Fruit fly (Drosophila melanogaster) whole organism, wandering third instar larva: Measurements from ENCODE around the gene soti.

Experiments used
- Abd-B ChIP-seq: fragments of >200 bp; optimal IDR thresholded peaks from 2 replicates; lab custom pipeline; 2017; ENCODE audit warnings: missing biosample characterization, missing genetic modification characterization
- CG9705 ChIP-seq: fragments of 200-800 bp; sonication (Bioruptor generic); optimal IDR thresholded peaks from 2 replicates; lab custom pipeline; 2018; ENCODE audit warnings: missing biosample characterization, mild to moderate bottlenecking, missing genetic modification characterization
- CrebA ChIP-seq: fragments of 200-800 bp; sonication (Bioruptor generic); optimal IDR thresholded peaks from 2 replicates; lab custom pipeline; 2016; ENCODE audit warnings: missing biosample characterization, mild to moderate bottlenecking, missing genetic modification characterization, borderline replicate concordance
- Dfd ChIP-seq: fragments of >200 bp; optimal IDR thresholded peaks from 2 replicates; lab custom pipeline; 2017; ENCODE audit warnings: missing biosample characterization, missing genetic modification characterization
- Dif ChIP-seq: fragments of 200-275, 200-300 bp; sonication (Bioruptor generic); optimal IDR thresholded peaks from 2 replicates; lab custom pipeline; 2018; ENCODE audit warnings: missing biosample characterization, missing genetic modification characterization; ENCODE audit not compliant: partially characterized antibody
- GATAd ChIP-seq: sonication (Bioruptor generic); optimal IDR thresholded peaks from 2 replicates; lab custom pipeline; 2016; ENCODE audit warnings: missing biosample characterization, missing genetic modification characterization
- HLH106 ChIP-seq: fragments of 200-800 bp; optimal IDR thresholded peaks from 3 replicates; lab custom pipeline; 2019; ENCODE audit warnings: missing biosample characterization, mild to moderate bottlenecking, missing genetic modification characterization, moderate library complexity
- Hnf4 ChIP-seq: fragments of 200-800 bp; sonication (Bioruptor generic); optimal IDR thresholded peaks from 2 replicates; lab custom pipeline; 2016; ENCODE audit warnings: missing biosample characterization, mild to moderate bottlenecking, missing genetic modification characterization
- Hr78 ChIP-seq: fragments of >200 bp; optimal IDR thresholded peaks from 2 replicates; lab custom pipeline; 2017; ENCODE audit warnings: missing biosample characterization, missing genetic modification characterization
- Hr83 ChIP-seq: fragments of 200-300 bp; sonication (Bioruptor generic); optimal IDR thresholded peaks from 2 replicates; lab custom pipeline; 2016; ENCODE audit warnings: missing biosample characterization, mild to moderate bottlenecking, missing genetic modification characterization, moderate library complexity; ENCODE audit not compliant: poor library complexity, severe bottlenecking
- Jra ChIP-seq: sonication (Bioruptor generic); optimal IDR thresholded peaks from 2 replicates; lab custom pipeline; 2016; ENCODE audit warnings: missing biosample characterization, missing genetic modification characterization
- Mio ChIP-seq: sonication (Bioruptor generic); optimal IDR thresholded peaks from 2 replicates; lab custom pipeline; 2016; ENCODE audit warnings: missing biosample characterization, missing genetic modification characterization
- Myc ChIP-seq: fragments of >200 bp; optimal IDR thresholded peaks from 2 replicates; lab custom pipeline; 2017
- OdsH ChIP-seq: fragments of 200-800 bp; sonication (Bioruptor generic); optimal IDR thresholded peaks from 2 replicates; lab custom pipeline; 2016; ENCODE audit warnings: missing biosample characterization, mild to moderate bottlenecking, missing genetic modification characterization
- Rel ChIP-seq, 2 experiments: fragments of 200-800 bp; sonication (Bioruptor generic) in 1 of 2; optimal IDR thresholded peaks; 2 replicates in 1 of 2; 3 replicates in 1 of 2; lab custom pipeline; 2016 to 2019; ENCODE audit warnings: mild to moderate bottlenecking in 2 of 2, missing biosample characterization in 2 of 2, missing genetic modification characterization in 2 of 2, moderate library complexity in 1 of 2
- Sp1 ChIP-seq: fragments of 200-800 bp; sonication (Bioruptor generic); optimal IDR thresholded peaks from 3 replicates; lab custom pipeline; 2019; ENCODE audit warnings: missing biosample characterization, mild to moderate bottlenecking, missing genetic modification characterization, moderate library complexity
- Vsx2 ChIP-seq: fragments of 200-300, 225-300 bp; sonication (Bioruptor generic); optimal IDR thresholded peaks from 2 replicates; lab custom pipeline; 2018; ENCODE audit warnings: missing biosample characterization, missing genetic modification characterization; ENCODE audit not compliant: partially characterized antibody
- br ChIP-seq: fragments of 200-800 bp; sonication (Bioruptor generic); optimal IDR thresholded peaks from 2 replicates; lab custom pipeline; 2016; ENCODE audit warnings: missing biosample characterization, missing genetic modification characterization
- brk ChIP-seq: fragments of 200-800 bp; sonication (Bioruptor generic); optimal IDR thresholded peaks from 2 replicates; lab custom pipeline; 2016; ENCODE audit warnings: missing biosample characterization, mild to moderate bottlenecking, missing genetic modification characterization
- dmrt93B ChIP-seq: fragments of 200-800 bp; sonication (Bioruptor generic); optimal IDR thresholded peaks from 2 replicates; lab custom pipeline; 2018; ENCODE audit warnings: missing biosample characterization, mild to moderate bottlenecking, missing genetic modification characterization
- dsf ChIP-seq: sonication (Bioruptor generic); optimal IDR thresholded peaks from 2 replicates; lab custom pipeline; 2016; ENCODE audit warnings: missing biosample characterization, missing genetic modification characterization, borderline replicate concordance
- ey ChIP-seq: fragments of 200-800 bp; sonication (Bioruptor generic); optimal IDR thresholded peaks from 2 replicates; lab custom pipeline; 2016; ENCODE audit warnings: missing biosample characterization, missing genetic modification characterization
- foxo ChIP-seq, 2 experiments: fragments of 200-800 bp; sonication (Bioruptor generic); optimal IDR thresholded peaks; 2 replicates in 1 of 2; 3 replicates in 1 of 2; lab custom pipeline; 2016 to 2017; ENCODE audit warnings: missing biosample characterization in 2 of 2, missing genetic modification characterization in 2 of 2
- fru ChIP-seq: fragments of 200-800 bp; sonication (Bioruptor generic); optimal IDR thresholded peaks from 3 replicates; lab custom pipeline; 2016; ENCODE audit warnings: missing biosample characterization, mild to moderate bottlenecking, missing genetic modification characterization
- h ChIP-seq: fragments of 200-800 bp; sonication (Bioruptor generic); optimal IDR thresholded peaks from 3 replicates; lab custom pipeline; 2016; ENCODE audit warnings: missing biosample characterization, mild to moderate bottlenecking, missing genetic modification characterization
- jim ChIP-seq: fragments of 175-275, 200-325 bp; sonication (Bioruptor generic); optimal IDR thresholded peaks from 2 replicates; lab custom pipeline; 2016; ENCODE audit warnings: missing biosample characterization, mild to moderate bottlenecking, missing genetic modification characterization
- lola ChIP-seq: fragments of >200 bp; optimal IDR thresholded peaks from 2 replicates; lab custom pipeline; 2017; ENCODE audit warnings: missing biosample characterization, missing genetic modification characterization
- pan ChIP-seq: fragments of >200 bp; optimal IDR thresholded peaks from 2 replicates; lab custom pipeline; 2017
- psq ChIP-seq: fragments of 200-800 bp; sonication (Bioruptor generic); optimal IDR thresholded peaks from 3 replicates; lab custom pipeline; 2017; ENCODE audit warnings: missing biosample characterization, mild to moderate bottlenecking, missing genetic modification characterization, moderate library complexity
- rgr ChIP-seq: fragments of 200-800 bp; sonication (Bioruptor generic); optimal IDR thresholded peaks from 3 replicates; lab custom pipeline; 2016; ENCODE audit warnings: missing biosample characterization, mild to moderate bottlenecking, missing genetic modification characterization
- sage ChIP-seq: fragments of 200-800 bp; sonication (Bioruptor generic); optimal IDR thresholded peaks from 2 replicates; lab custom pipeline; 2016; ENCODE audit warnings: missing biosample characterization, mild to moderate bottlenecking, missing genetic modification characterization
- sv ChIP-seq: fragments of 200-800 bp; sonication (Bioruptor generic); optimal IDR thresholded peaks from 3 replicates; lab custom pipeline; 2016; ENCODE audit warnings: missing biosample characterization, missing genetic modification characterization
- tai ChIP-seq: sonication (Bioruptor generic); optimal IDR thresholded peaks from 2 replicates; lab custom pipeline; 2016; ENCODE audit warnings: missing biosample characterization, missing genetic modification characterization
- woc ChIP-seq: sonication (Bioruptor generic); optimal IDR thresholded peaks from 2 replicates; lab custom pipeline; 2016; ENCODE audit warnings: missing biosample characterization, mild to moderate bottlenecking, missing genetic modification characterization

The soti gene

dm6 chr3R:14354599-14354998 is 26.9 kb downstream of the soti start:
- TF ChIP-seq pan (lab: Kevin White, UChicago) = no peak
- TF ChIP-seq Hnf4 = no peak
- no peak for TF ChIP-seq lola
- no peak for TF ChIP-seq woc (GFP tag; lab: Kevin White, UChicago)
- TF ChIP-seq brk (GFP tag; lab: Kevin White, UChicago) = no peak
- no peak for TF ChIP-seq OdsH
- TF ChIP-seq dmrt93B = no peak
- TF ChIP-seq Vsx2 = no peak
- TF ChIP-seq Hr78 (GFP tag; lab: Kevin White, UChicago) = no peak
- TF ChIP-seq br (GFP tag; lab: Kevin White, UChicago) = no peak
- no peak for TF ChIP-seq Myc
- no peak for TF ChIP-seq sage (GFP tag; lab: Kevin White, UChicago)
- no peak for TF ChIP-seq rgr (GFP tag; lab: Kevin White, UChicago)
- TF ChIP-seq HLH106 (tag; lab: Kevin White, UChicago) = peak; percentile 43
- TF ChIP-seq Sp1 (GFP tag; lab: Kevin White, UChicago) = no peak
- no peak for TF ChIP-seq ey (GFP tag; lab: Kevin White, UChicago)
- no peak for TF ChIP-seq Mio (GFP tag; lab: Kevin White, UChicago)
- no peak for TF ChIP-seq Abd-B
- TF ChIP-seq CG9705 = no peak
- TF ChIP-seq Dfd = no peak
- TF ChIP-seq Hr83 = no peak
- TF ChIP-seq Rel (GFP tag; optimal IDR thresholded peaks at IDR 0.05; lab: Kevin White, UChicago) = no peak
- no peak for TF ChIP-seq Rel (tag; optimal IDR thresholded peaks at IDR 0.05; lab: Kevin White, UChicago)
- TF ChIP-seq h (GFP tag; lab: Kevin White, UChicago) = peak; percentile 7
- TF ChIP-seq jim = no peak
- TF ChIP-seq foxo (GFP tag; optimal IDR thresholded peaks at IDR 0.05; lab: Kevin White, UChicago) = peak in 1 of 2 experiments; percentile 36
- TF ChIP-seq CrebA = no peak
- TF ChIP-seq, all 38 proteins: peak for 3

- TF ChIP-seq HLH106 (tag; lab: Kevin White, UChicago) (peak; percentile 95), psq (GFP tag; lab: Kevin White, UChicago) (peak; percentile 67), ey (GFP tag; lab: Kevin White, UChicago) (peak; percentile 14), woc (GFP tag; lab: Kevin White, UChicago) (no peak), dsf (no peak), lola (no peak), h (GFP tag; lab: Kevin White, UChicago) (peak; percentile 81), foxo (GFP tag; optimal IDR thresholded peaks at IDR 0.05; lab: Kevin White, UChicago) (peak in 1 of 2 experiments; percentile 84), OdsH (peak; percentile 70), Sp1 (GFP tag; lab: Kevin White, UChicago) (peak; percentile 85), CrebA (peak; percentile 12), Dfd (peak; percentile 10), Vsx2 (no peak), Hr83 (peak; percentile 26), dmrt93B (peak; percentile 91), GATAd (GFP tag; lab: Kevin White, UChicago) (no peak), Hnf4 (peak; percentile 27), fru (GFP tag; lab: Kevin White, UChicago) (peak; percentile 74), Rel (GFP tag; optimal IDR thresholded peaks at IDR 0.05; lab: Kevin White, UChicago) (no peak), Rel (tag; optimal IDR thresholded peaks at IDR 0.05; lab: Kevin White, UChicago) (peak; percentile 57), br (GFP tag; lab: Kevin White, UChicago) (peak; percentile 31), Dif (GFP tag; lab: Kevin White, UChicago) (no peak), Mio (GFP tag; lab: Kevin White, UChicago) (no peak), rgr (GFP tag; lab: Kevin White, UChicago) (peak; percentile 69), CG9705 (peak; percentile 84), Jra (GFP tag; lab: Kevin White, UChicago) (no peak), tai (GFP tag; lab: Kevin White, UChicago) (no peak), sage (GFP tag; lab: Kevin White, UChicago) (peak; percentile 22)
Measured at dm6 chr3R:14353733-14354152, 27.8 kb downstream of the soti start.

dm6 chr3R:14351418-14351817 is 30.1 kb downstream of the soti start:
- no peak for TF ChIP-seq jim
- peak in 1 of 2 experiments; percentile 5 for TF ChIP-seq foxo (GFP tag; optimal IDR thresholded peaks at IDR 0.05; lab: Kevin White, UChicago)
- peak; percentile 43 for TF ChIP-seq sv

dm6 chr3R:14348480-14348879 is 33.0 kb downstream of the soti start:
- TF ChIP-seq ey (GFP tag; lab: Kevin White, UChicago) (no peak), Dfd (peak; percentile 40), dsf (no peak)
